Worm (Caenorhabditis elegans) whole organism, L1 larva: ENCODE data around the gene sdf-9.

Experiments used
- mep-1 ChIP-seq: fragments of 150-350 bp; optimal IDR thresholded peaks from 2 replicates; lab custom pipeline; 2014; ENCODE audit warnings: missing biosample characterization, missing genetic modification characterization
- rnt-1 ChIP-seq: sonication (generic microtip); optimal IDR thresholded peaks from 2 replicates; lab custom pipeline; 2016; ENCODE audit warnings: mild to moderate bottlenecking, missing genetic modification characterization, moderate library complexity, missing compliant biosample characterization

ce11 chrV:20797918-20798317 lies at the start of gene sdf-9:
- TF ChIP-seq mep-1 (tag; lab: Kevin White, UChicago) (no peak), rnt-1 (no peak)
